Worm (Caenorhabditis elegans) whole organism, L3 larva: ENCODE measurements around the gene ncr-1.

Experiments used
- R02D3.7 ChIP-seq: fragments of 150-350 bp; optimal IDR thresholded peaks from 2 replicates; lab custom pipeline; 2014; ENCODE audit warnings: missing biosample characterization, missing genetic modification characterization
- ama-1 ChIP-seq: fragments of 150-350 bp; optimal IDR thresholded peaks from 2 replicates; lab custom pipeline; 2018
- ceh-16 ChIP-seq: sonication (generic microtip); optimal IDR thresholded peaks from 2 replicates; lab custom pipeline; 2017; ENCODE audit warnings: missing biosample characterization, missing genetic modification characterization
- ceh-28 ChIP-seq: fragments of 150-350 bp; optimal IDR thresholded peaks from 2 replicates; lab custom pipeline; 2014; ENCODE audit warnings: missing biosample characterization, missing genetic modification reagents, missing genetic modification characterization
- ceh-82 ChIP-seq: fragments of 150-350 bp; optimal IDR thresholded peaks from 2 replicates; lab custom pipeline; 2014; ENCODE audit warnings: missing biosample characterization, missing genetic modification characterization
- daf-12 ChIP-seq: fragments of 150-350 bp; optimal IDR thresholded peaks from 2 replicates; lab custom pipeline; 2014; ENCODE audit warnings: missing biosample characterization, missing genetic modification reagents, missing genetic modification characterization
- elt-1 ChIP-seq: fragments of 150-350 bp; optimal IDR thresholded peaks from 2 replicates; lab custom pipeline; 2014; ENCODE audit warnings: missing biosample characterization, missing genetic modification characterization
- elt-2 ChIP-seq: sonication (generic microtip); optimal IDR thresholded peaks from 2 replicates; lab custom pipeline; 2016; ENCODE audit warnings: missing genetic modification reagents, mild to moderate bottlenecking, missing genetic modification characterization, missing compliant biosample characterization
- elt-3 ChIP-seq, 3 experiments: fragments of 150-350 bp in 1 of 3; sonication (generic microtip) in 2 of 3; optimal IDR thresholded peaks; 2 replicates in 2 of 3; 4 replicates in 1 of 3; lab custom pipeline; 2014 to 2017; ENCODE audit warnings: missing biosample characterization in 3 of 3, missing genetic modification characterization in 3 of 3
- fkh-10 ChIP-seq: sonication (generic microtip); optimal IDR thresholded peaks from 2 replicates; lab custom pipeline; 2017; ENCODE audit warnings: missing biosample characterization, missing genetic modification reagents, missing genetic modification characterization
- fkh-2 ChIP-seq: fragments of 150-350 bp; optimal IDR thresholded peaks from 2 replicates; lab custom pipeline; 2014; ENCODE audit warnings: missing biosample characterization, missing genetic modification reagents, missing genetic modification characterization
- fos-1 ChIP-seq: fragments of 150-350 bp; optimal IDR thresholded peaks from 2 replicates; lab custom pipeline; 2014; ENCODE audit warnings: missing biosample characterization, missing genetic modification characterization
- hmg-11 ChIP-seq: sonication (generic microtip); optimal IDR thresholded peaks from 2 replicates; lab custom pipeline; 2016; ENCODE audit warnings: missing genetic modification characterization, missing compliant biosample characterization
- jun-1 ChIP-seq: fragments of 150-350 bp; optimal IDR thresholded peaks from 2 replicates; lab custom pipeline; 2014; ENCODE audit warnings: missing biosample characterization, missing genetic modification reagents, missing genetic modification characterization
- lin-15B ChIP-seq: fragments of 150-350 bp; optimal IDR thresholded peaks from 2 replicates; lab custom pipeline; 2014; ENCODE audit warnings: missing biosample characterization, missing genetic modification characterization
- lin-39 ChIP-seq: fragments of 150-350 bp; optimal IDR thresholded peaks from 2 replicates; lab custom pipeline; 2018; ENCODE audit warnings: missing biosample characterization, missing genetic modification reagents, missing genetic modification characterization
- lsy-12 ChIP-seq: sonication (generic microtip); optimal IDR thresholded peaks from 2 replicates; lab custom pipeline; 2016; ENCODE audit warnings: mild to moderate bottlenecking, missing genetic modification characterization, missing compliant biosample characterization
- mdl-1 ChIP-seq: fragments of 150-350 bp; optimal IDR thresholded peaks from 2 replicates; lab custom pipeline; 2014; ENCODE audit warnings: missing biosample characterization, missing genetic modification characterization
- nfya-1 ChIP-seq: sonication (generic microtip); optimal IDR thresholded peaks from 2 replicates; lab custom pipeline; 2017; ENCODE audit warnings: missing genetic modification characterization, mild to moderate bottlenecking, missing compliant biosample characterization, antibody characterized with exemption, moderate library complexity; ENCODE audit not compliant: insufficient read depth
- nhr-23 ChIP-seq: fragments of 150-350 bp; optimal IDR thresholded peaks from 2 replicates; lab custom pipeline; 2014; ENCODE audit warnings: missing biosample characterization, missing genetic modification reagents, missing genetic modification characterization
- nhr-237 ChIP-seq: fragments of 150-350 bp; optimal IDR thresholded peaks from 2 replicates; lab custom pipeline; 2014; ENCODE audit warnings: missing biosample characterization, missing genetic modification characterization
- nhr-25 ChIP-seq: sonication (generic microtip); optimal IDR thresholded peaks from 2 replicates; lab custom pipeline; 2017; ENCODE audit warnings: missing biosample characterization, missing genetic modification characterization
- nhr-43 ChIP-seq: sonication (generic microtip); optimal IDR thresholded peaks from 2 replicates; lab custom pipeline; 2016; ENCODE audit warnings: mild to moderate bottlenecking, missing genetic modification characterization, missing compliant biosample characterization; ENCODE audit not compliant: poor library complexity, severe bottlenecking
- nhr-67 ChIP-seq: fragments of 150-350 bp; optimal IDR thresholded peaks from 2 replicates; lab custom pipeline; 2014; ENCODE audit warnings: missing biosample characterization, missing genetic modification characterization
- nhr-77 ChIP-seq: fragments of 150-350 bp; optimal IDR thresholded peaks from 2 replicates; lab custom pipeline; 2014; ENCODE audit warnings: missing biosample characterization, missing genetic modification characterization
- pha-4 ChIP-seq: fragments of 150-350 bp; optimal IDR thresholded peaks from 2 replicates; lab custom pipeline; 2014; ENCODE audit warnings: missing biosample characterization, missing genetic modification reagents, missing genetic modification characterization
- pqm-1 ChIP-seq: fragments of 150-350 bp; optimal IDR thresholded peaks from 2 replicates; lab custom pipeline; 2017; ENCODE audit warnings: missing biosample characterization, missing genetic modification characterization, inconsistent platforms
- sea-2 ChIP-seq: fragments of 150-350 bp; sonication (generic microtip); optimal IDR thresholded peaks from 4 replicates; lab custom pipeline; 2014; ENCODE audit warnings: missing biosample characterization, missing genetic modification reagents, missing genetic modification characterization
- snpc-4 ChIP-seq: fragments of 150-350 bp; optimal IDR thresholded peaks from 2 replicates; lab custom pipeline; 2014; ENCODE audit warnings: missing biosample characterization, missing genetic modification characterization
- unc-62 ChIP-seq: fragments of 150-350 bp; sonication (generic microtip); optimal IDR thresholded peaks from 4 replicates; lab custom pipeline; 2014; ENCODE audit warnings: missing biosample characterization, missing genetic modification reagents, missing genetic modification characterization
- ztf-11 ChIP-seq: fragments of 150-350 bp; optimal IDR thresholded peaks from 2 replicates; lab custom pipeline; 2014; ENCODE audit warnings: missing biosample characterization, missing genetic modification characterization

ncr-1 gene

DNA sequence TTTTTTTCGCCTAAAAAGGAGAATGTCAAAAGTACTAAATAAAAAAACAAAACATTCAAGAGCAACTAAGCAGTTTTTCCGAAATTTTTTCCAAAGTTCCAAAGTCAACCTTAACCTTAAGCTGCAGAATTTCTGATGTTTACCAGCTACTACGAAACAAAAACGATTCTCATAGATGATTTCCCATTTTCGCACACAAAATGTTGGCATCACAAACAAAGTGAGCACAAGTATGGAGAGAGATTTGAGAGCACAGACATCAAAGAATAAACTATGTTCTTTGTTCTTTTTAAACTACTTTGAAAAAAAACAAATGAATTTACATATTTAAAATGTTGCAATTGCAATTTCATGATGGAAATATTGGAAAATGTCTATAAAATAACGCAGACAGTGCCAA is 34.7 kb upstream of the ncr-1 start:
- TF ChIP-seq nhr-67 (tag; lab: Kevin White, UChicago): no peak
- TF ChIP-seq nfya-1: no peak
- TF ChIP-seq daf-12 (tag; lab: Kevin White, UChicago): no peak
- peak; percentile 60 for TF ChIP-seq pha-4 (tag; lab: Kevin White, UChicago)
- no peak for TF ChIP-seq pqm-1 (tag; lab: Kevin White, UChicago)

DNA sequence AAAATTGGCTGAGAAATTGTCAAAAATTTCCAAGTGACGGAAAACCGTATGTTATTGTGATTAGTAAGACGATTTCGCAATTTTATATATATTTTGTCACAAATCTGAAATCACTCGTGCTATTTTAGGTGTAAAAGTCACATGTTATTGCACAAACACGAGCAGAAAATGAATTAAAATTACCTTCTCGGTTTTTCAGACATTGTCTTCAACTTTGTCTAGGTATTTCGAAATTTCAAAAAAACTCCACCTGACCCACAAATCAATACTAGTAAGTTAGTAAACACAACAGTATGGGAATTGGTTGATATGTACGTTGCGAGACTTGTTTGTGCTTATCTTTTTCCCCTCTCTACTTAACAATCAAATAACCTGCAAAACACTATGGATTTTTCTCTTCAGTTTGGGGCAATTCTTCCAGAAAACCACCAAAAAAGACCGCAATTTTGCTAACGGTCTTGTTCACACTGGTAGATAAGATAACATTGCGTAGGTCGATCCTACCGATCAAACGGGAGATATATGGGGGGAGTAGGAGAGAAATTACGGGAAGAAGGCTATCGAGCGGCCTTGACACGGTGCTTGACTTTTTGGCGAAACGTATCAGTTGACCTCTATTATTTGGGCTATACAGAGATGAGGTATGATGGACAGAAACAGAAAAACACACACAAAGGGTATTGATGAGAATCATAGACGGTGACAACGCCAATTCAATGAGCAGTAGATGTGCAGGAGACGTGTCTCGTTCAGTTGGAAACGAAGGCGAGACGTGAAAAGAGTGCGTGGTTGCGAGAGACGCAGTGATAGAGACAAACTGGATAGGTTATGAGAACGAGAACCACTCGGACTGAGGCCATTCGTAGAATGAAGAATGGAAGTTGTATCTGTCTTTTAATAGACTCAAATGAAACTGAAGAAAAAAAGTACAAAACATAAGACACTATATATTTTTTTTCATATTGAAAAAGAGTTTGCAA is 33.5 kb upstream of the ncr-1 start, which contains the start of gene C07A12.7:
C07A12.7 (minus strand) TSS at position 308 of the 980 bp plus-strand sequence.
- TF ChIP-seq jun-1 (tag; lab: Kevin White, UChicago): no peak
- no peak for TF ChIP-seq snpc-4
- TF ChIP-seq ama-1: no peak
- TF ChIP-seq nhr-25 (tag; lab: Kevin White, UChicago): peak; percentile 58
- no peak for TF ChIP-seq fos-1 (tag; lab: Kevin White, UChicago)
- no peak for TF ChIP-seq sea-2 (GFP tag; lab: Kevin White, UChicago)
- TF ChIP-seq mdl-1 (tag; lab: Kevin White, UChicago): no peak
- no peak for TF ChIP-seq hmg-11
- peak; percentile 88 for TF ChIP-seq nhr-23 (tag; lab: Kevin White, UChicago)
- no peak for TF ChIP-seq nhr-77
- TF ChIP-seq nhr-43 (tag; lab: Kevin White, UChicago): peak; percentile 42
- peak; percentile 62 for TF ChIP-seq nfya-1
- peak; percentile 76 for TF ChIP-seq pha-4 (tag; lab: Kevin White, UChicago)
- peak in 1 of 3 experiments; percentile 48 for TF ChIP-seq elt-3 (tag; optimal IDR thresholded peaks at IDR 0.05; lab: Kevin White, UChicago)
- TF ChIP-seq elt-1: peak; percentile 32
- TF ChIP-seq ceh-28 (tag; lab: Kevin White, UChicago): no peak

DNA sequence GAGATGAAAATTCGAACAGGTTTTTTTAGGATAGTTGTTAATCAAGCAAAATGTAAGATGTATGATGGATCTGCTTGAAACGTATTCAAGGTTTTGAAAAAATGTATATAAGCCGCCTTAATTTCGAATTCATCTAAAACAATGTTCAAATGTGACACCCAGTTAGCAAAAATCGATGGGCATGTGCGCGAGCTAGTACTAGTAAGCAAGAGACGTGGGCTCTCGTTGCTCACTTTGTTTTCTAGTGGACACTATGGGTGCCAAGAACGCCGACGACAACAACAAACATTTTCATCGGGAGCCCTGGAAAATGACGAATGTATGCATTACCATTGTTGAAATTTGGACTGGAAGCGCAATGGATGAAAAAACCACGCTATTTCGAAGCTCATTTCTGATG is 32.5 kb upstream of the ncr-1 start:
- no peak for TF ChIP-seq nhr-23 (tag; lab: Kevin White, UChicago)
- TF ChIP-seq nhr-77: no peak
- TF ChIP-seq lin-39 (tag; lab: Kevin White, UChicago): no peak
- peak; percentile 31 for TF ChIP-seq nfya-1

ce11 chrX:4519968-4520367 is 31.3 kb upstream of the ncr-1 start:
- TF ChIP-seq elt-3 (tag; optimal IDR thresholded peaks at IDR 0.05; lab: Kevin White, UChicago): peak in 1 of 3 experiments; percentile 54
- TF ChIP-seq nhr-25 (tag; lab: Kevin White, UChicago): peak; percentile 71
- no peak for TF ChIP-seq sea-2 (GFP tag; lab: Kevin White, UChicago)
- peak; percentile 27 for TF ChIP-seq lsy-12 (tag; lab: Kevin White, UChicago)
- TF ChIP-seq ceh-82 (tag; lab: Kevin White, UChicago): no peak
- peak; percentile 42 for TF ChIP-seq nfya-1
- peak; percentile 33 for TF ChIP-seq ceh-28 (tag; lab: Kevin White, UChicago)
- TF ChIP-seq nhr-43 (tag; lab: Kevin White, UChicago): peak; percentile 79
- TF ChIP-seq elt-1: no peak
- no peak for TF ChIP-seq fkh-2
- no peak for TF ChIP-seq ceh-16
- no peak for TF ChIP-seq ztf-11 (tag; lab: Kevin White, UChicago)
- TF ChIP-seq nhr-77: no peak
- no peak for TF ChIP-seq lin-15B
- no peak for TF ChIP-seq fkh-10 (GFP tag; lab: Kevin White, UChicago)
- TF ChIP-seq nhr-237 (tag; lab: Kevin White, UChicago): no peak
- peak; percentile 39 for TF ChIP-seq unc-62 (GFP tag; lab: Kevin White, UChicago)
- peak; percentile 91 for TF ChIP-seq nhr-23 (tag; lab: Kevin White, UChicago)
- no peak for TF ChIP-seq R02D3.7
- TF ChIP-seq, all 47 proteins: peak for 8

DNA sequence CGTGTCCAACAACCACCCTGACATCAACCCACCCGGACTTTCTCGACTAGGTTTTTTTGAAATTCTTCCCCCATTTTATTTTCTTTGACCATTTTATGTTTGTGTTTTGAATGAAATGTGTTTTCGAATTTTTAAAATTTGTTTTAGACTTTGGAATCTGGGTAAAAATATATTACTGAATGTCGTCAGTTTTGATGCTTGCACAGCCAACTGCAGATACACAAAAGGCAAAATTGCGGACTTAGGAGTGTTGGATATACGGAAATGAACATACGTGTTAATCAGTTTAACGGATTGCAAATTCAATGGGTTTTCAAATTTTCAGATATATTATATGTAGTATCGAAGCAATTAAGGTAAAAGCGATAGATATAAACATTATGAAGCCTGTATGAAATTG is 28.1 kb upstream of the ncr-1 start:
- TF ChIP-seq pha-4 (tag; lab: Kevin White, UChicago) (peak; percentile 29), elt-1 (no peak), elt-2 (tag; lab: Kevin White, UChicago) (peak; percentile 2), nfya-1 (peak; percentile 62)
